Worm (Caenorhabditis elegans) whole organism, young adult: ENCODE results near the gene str-225.

Experiments used
- B0019.2 ChIP-seq: fragments of 200-800 bp; sonication (Bioruptor generic); conservative IDR thresholded peaks from 2 replicates; pipeline ENCODE4 v1.3.6; 2022; ENCODE audit warnings: missing genetic modification reagents, missing genetic modification characterization, missing compliant biosample characterization
- B0261.1 ChIP-seq: sonication (generic microtip); optimal IDR thresholded peaks from 2 replicates; lab custom pipeline; 2016; ENCODE audit warnings: mild to moderate bottlenecking, missing genetic modification characterization, moderate library complexity, missing compliant biosample characterization
- B0336.3 ChIP-seq: fragments of 200-800 bp; sonication (Bioruptor generic); IDR thresholded peaks from 2 replicates; pipeline ENCODE4 v1.3.6; 2022; ENCODE audit warnings: missing genetic modification characterization, missing compliant biosample characterization
- C06A6.2 ChIP-seq: fragments of 200-800 bp; sonication (Bioruptor generic); conservative IDR thresholded peaks from 2 replicates; pipeline ENCODE4 v1.3.6; 2022; ENCODE audit warnings: missing genetic modification characterization, missing compliant biosample characterization
- F22D6.2 ChIP-seq: sonication (generic microtip); optimal IDR thresholded peaks from 2 replicates; lab custom pipeline; 2016; ENCODE audit warnings: mild to moderate bottlenecking, missing genetic modification characterization, missing compliant biosample characterization
- F33H1.4 ChIP-seq: fragments of 200-800 bp; sonication (Bioruptor generic); IDR thresholded peaks from 2 replicates; pipeline ENCODE4 v1.3.6; 2022; ENCODE audit warnings: missing genetic modification reagents, missing genetic modification characterization, missing compliant biosample characterization
- F49E8.2 ChIP-seq: sonication (generic microtip); optimal IDR thresholded peaks from 3 replicates; lab custom pipeline; 2017; ENCODE audit warnings: missing genetic modification characterization, mild to moderate bottlenecking, missing compliant biosample characterization, antibody characterized with exemption, moderate library complexity; ENCODE audit not compliant: insufficient read depth
- K11D2.4 ChIP-seq: fragments of 200-800 bp; sonication (Bioruptor generic); IDR thresholded peaks from 2 replicates; pipeline ENCODE4 v1.3.6; 2022; ENCODE audit warnings: missing genetic modification reagents, missing genetic modification characterization, missing compliant biosample characterization
- Y53F4B.3 ChIP-seq: fragments of 200-800 bp; sonication (Bioruptor generic); IDR thresholded peaks from 2 replicates; pipeline ENCODE4 v1.3.6; 2022; ENCODE audit warnings: missing genetic modification reagents, missing genetic modification characterization, missing compliant biosample characterization
- Y67H2A.10 ChIP-seq: fragments of 200-800 bp; sonication (Bioruptor generic); conservative IDR thresholded peaks from 2 replicates; pipeline ENCODE4 v1.3.6; 2022; ENCODE audit warnings: missing genetic modification reagents, missing genetic modification characterization, missing compliant biosample characterization
- Y95B8A.8 ChIP-seq: fragments of 200-800 bp; sonication (Bioruptor generic); IDR thresholded peaks from 2 replicates; pipeline ENCODE4 v1.3.6; 2022; ENCODE audit warnings: missing genetic modification reagents, missing genetic modification characterization, missing compliant biosample characterization
- aptf-3 ChIP-seq: fragments of 200-800 bp; sonication (Bioruptor generic); IDR thresholded peaks from 2 replicates; pipeline ENCODE4 v1.3.6; 2022; ENCODE audit warnings: missing genetic modification characterization, missing compliant biosample characterization
- atf-7 ChIP-seq: sonication (generic microtip); optimal IDR thresholded peaks from 2 replicates; lab custom pipeline; 2017; ENCODE audit warnings: mild to moderate bottlenecking, missing genetic modification characterization, missing compliant biosample characterization
- attf-3 ChIP-seq: fragments of 200-800 bp; sonication (Bioruptor generic); conservative IDR thresholded peaks from 2 replicates; pipeline ENCODE4 v1.3.6; 2022; ENCODE audit warnings: missing genetic modification reagents, missing genetic modification characterization, missing compliant biosample characterization
- attf-5 ChIP-seq: fragments of 200-800 bp; sonication (Bioruptor generic); optimal IDR thresholded peaks from 2 replicates; lab custom pipeline; 2018; ENCODE audit warnings: mild to moderate bottlenecking, missing genetic modification characterization, missing compliant biosample characterization
- attf-6 ChIP-seq: fragments of 200-800 bp; sonication (Bioruptor generic); IDR thresholded peaks from 2 replicates; pipeline ENCODE4 v1.3.6; 2022; ENCODE audit warnings: missing genetic modification reagents, missing genetic modification characterization, missing compliant biosample characterization
- ccch-3 ChIP-seq: fragments of 200-800 bp; sonication (Bioruptor generic); optimal IDR thresholded peaks from 2 replicates; lab custom pipeline; 2018; ENCODE audit warnings: mild to moderate bottlenecking, missing genetic modification characterization, missing compliant biosample characterization
- ceh-91 ChIP-seq: fragments of 200-800 bp; sonication (Bioruptor generic); IDR thresholded peaks from 2 replicates; pipeline ENCODE4 v1.3.6; 2022; ENCODE audit warnings: missing genetic modification reagents, missing genetic modification characterization, missing compliant biosample characterization
- chd-7 ChIP-seq: sonication (generic microtip); optimal IDR thresholded peaks from 2 replicates; lab custom pipeline; 2016; ENCODE audit warnings: mild to moderate bottlenecking, missing genetic modification characterization, moderate library complexity, missing compliant biosample characterization
- die-1 ChIP-seq: sonication (generic microtip); optimal IDR thresholded peaks from 2 replicates; lab custom pipeline; 2016; ENCODE audit warnings: missing genotype, mild to moderate bottlenecking, missing genetic modification characterization, missing compliant biosample characterization
- ekl-4 ChIP-seq: fragments of 200-800 bp; sonication (Bioruptor generic); IDR thresholded peaks from 2 replicates; pipeline ENCODE4 v1.3.6; 2022; ENCODE audit warnings: missing genetic modification reagents, missing genetic modification characterization, missing compliant biosample characterization
- ets-4 ChIP-seq: fragments of 200-800 bp; sonication (Bioruptor generic); optimal IDR thresholded peaks from 2 replicates; lab custom pipeline; 2018; ENCODE audit warnings: mild to moderate bottlenecking, missing genetic modification characterization, missing compliant biosample characterization
- hlh-12 ChIP-seq: sonication (generic microtip); optimal IDR thresholded peaks from 2 replicates; lab custom pipeline; 2016; ENCODE audit warnings: missing genetic modification characterization, missing compliant biosample characterization
- hlh-26 ChIP-seq: fragments of 200-800 bp; sonication (Bioruptor generic); conservative IDR thresholded peaks from 2 replicates; pipeline ENCODE4 v1.3.6; 2022; ENCODE audit warnings: missing genetic modification reagents, missing genetic modification characterization, missing compliant biosample characterization
- hmg-20 ChIP-seq: fragments of 200-800 bp; sonication (Bioruptor generic); IDR thresholded peaks from 2 replicates; pipeline ENCODE4 v1.3.6; 2022; ENCODE audit warnings: missing genetic modification reagents, missing genetic modification characterization, missing compliant biosample characterization
- lag-1 ChIP-seq: fragments of 200-800 bp; sonication (Bioruptor generic); IDR thresholded peaks from 2 replicates; pipeline ENCODE4 v1.3.6; 2022; ENCODE audit warnings: missing genetic modification reagents, missing genetic modification characterization, missing compliant biosample characterization
- let-607 ChIP-seq, 2 experiments: fragments of 200-800 bp in 1 of 2; sonication (Bioruptor generic) in 1 of 2; sonication (generic microtip) in 1 of 2; optimal IDR thresholded peaks; 2 replicates each; lab custom pipeline; 2016 to 2018; ENCODE audit warnings: mild to moderate bottlenecking in 2 of 2, missing compliant biosample characterization in 2 of 2, missing genetic modification characterization in 2 of 2, moderate library complexity in 2 of 2, missing genotype in 1 of 2
- lin-26 ChIP-seq: fragments of 200-800 bp; sonication (Bioruptor generic); IDR thresholded peaks from 2 replicates; pipeline ENCODE4 v1.3.6; 2022; ENCODE audit warnings: missing genetic modification reagents, missing genetic modification characterization, missing compliant biosample characterization
- lin-40 ChIP-seq: sonication (generic microtip); optimal IDR thresholded peaks from 2 replicates; lab custom pipeline; 2016; ENCODE audit warnings: missing genetic modification characterization, mild to moderate bottlenecking, missing compliant biosample characterization, missing genotype, missing genetic modification reagents
- lin-54 ChIP-seq: fragments of 200-800 bp; sonication (Bioruptor generic); optimal IDR thresholded peaks from 2 replicates; lab custom pipeline; 2018; ENCODE audit warnings: mild to moderate bottlenecking, missing genetic modification characterization, missing compliant biosample characterization
- madf-6 ChIP-seq: fragments of 200-800 bp; sonication (Bioruptor generic); IDR thresholded peaks from 2 replicates; pipeline ENCODE4 v1.3.6; 2022; ENCODE audit warnings: missing genetic modification reagents, missing genetic modification characterization, missing compliant biosample characterization
- nhr-120 ChIP-seq: fragments of 200-800 bp; sonication (Bioruptor generic); IDR thresholded peaks from 2 replicates; pipeline ENCODE4 v1.3.6; 2022; ENCODE audit warnings: missing genetic modification characterization, missing compliant biosample characterization
- nhr-27 ChIP-seq: fragments of 200-800 bp; sonication (Bioruptor generic); optimal IDR thresholded peaks from 2 replicates; lab custom pipeline; 2018; ENCODE audit warnings: mild to moderate bottlenecking, missing genetic modification characterization, moderate library complexity, missing compliant biosample characterization
- somi-1 ChIP-seq: fragments of 200-800 bp; sonication (Bioruptor generic); optimal IDR thresholded peaks from 2 replicates; lab custom pipeline; 2018; ENCODE audit warnings: mild to moderate bottlenecking, missing genetic modification characterization, missing compliant biosample characterization
- sptf-2 ChIP-seq: fragments of 200-800 bp; sonication (Bioruptor generic); optimal IDR thresholded peaks from 2 replicates; lab custom pipeline; 2018; ENCODE audit warnings: mild to moderate bottlenecking, missing genetic modification characterization, missing compliant biosample characterization
- tbp1 ChIP-seq: fragments of 200-800 bp; sonication (Bioruptor generic); optimal IDR thresholded peaks from 2 replicates; lab custom pipeline; 2018; ENCODE audit warnings: mild to moderate bottlenecking, missing genetic modification characterization, missing compliant biosample characterization
- unc-62 ChIP-seq: fragments of 150-350 bp; optimal IDR thresholded peaks from 2 replicates; lab custom pipeline; 2014; ENCODE audit warnings: missing biosample characterization, missing genetic modification reagents, missing genetic modification characterization
- zfh-2 ChIP-seq: fragments of 200-800 bp; sonication (Bioruptor generic); conservative IDR thresholded peaks from 2 replicates; pipeline ENCODE4 v1.3.6; 2022; ENCODE audit warnings: missing genetic modification reagents, missing genetic modification characterization, missing compliant biosample characterization
- ztf-3 ChIP-seq: fragments of 200-800 bp; sonication (Bioruptor generic); optimal IDR thresholded peaks from 2 replicates; lab custom pipeline; 2018; ENCODE audit warnings: mild to moderate bottlenecking, missing genetic modification characterization, missing compliant biosample characterization
- ztf-6 ChIP-seq: fragments of 200-800 bp; sonication (Bioruptor generic); IDR thresholded peaks from 2 replicates; pipeline ENCODE4 v1.3.6; 2022; ENCODE audit warnings: missing genetic modification reagents, missing genetic modification characterization, missing compliant biosample characterization

Gene str-225

DNA sequence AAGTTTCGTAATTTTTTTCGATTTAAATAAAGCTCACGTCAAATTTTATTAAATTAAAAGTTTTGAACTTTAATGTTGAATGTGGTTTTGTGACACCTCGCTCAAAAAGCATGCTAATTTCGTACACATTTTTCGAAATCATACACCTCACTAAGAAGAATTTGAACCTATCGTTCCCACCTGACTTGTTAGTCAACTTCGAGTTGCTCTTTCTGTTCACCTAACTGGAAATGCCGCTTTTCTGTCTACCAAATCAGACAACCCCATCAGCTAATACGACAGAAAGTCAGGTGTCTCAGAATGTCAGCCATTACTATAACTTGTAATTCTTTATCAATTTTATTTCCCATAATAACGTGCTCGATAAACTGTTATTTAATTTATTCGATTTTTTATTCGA is 22.8 kb downstream of the str-225 start, which contains the start of gene srbc-66:
Gene srbc-66 (plus strand): TSS at position 301 of the 400 bp plus-strand sequence.
- TF ChIP-seq nhr-27 (tag; lab: Kevin White, UChicago) (no peak), attf-5 (GFP tag; lab: Kevin White, UChicago) (no peak), lin-54 (GFP tag; lab: Kevin White, UChicago) (no peak), attf-6 (GFP tag; lab: Robert Waterston, UW) (no peak), ccch-3 (no peak), B0336.3 (GFP tag; lab: Robert Waterston, UW) (no peak), chd-7 (tag; lab: Kevin White, UChicago) (no peak), K11D2.4 (GFP tag; lab: Robert Waterston, UW) (no peak), C06A6.2 (GFP tag; lab: Robert Waterston, UW) (no peak), atf-7 (no peak), tbp1 (GFP tag; lab: Kevin White, UChicago) (no peak), ets-4 (GFP tag; lab: Kevin White, UChicago) (no peak), Y53F4B.3 (no peak), lin-26 (no peak), hlh-12 (tag; lab: Kevin White, UChicago) (no peak), F49E8.2 (no peak), B0261.1 (no peak)

DNA sequence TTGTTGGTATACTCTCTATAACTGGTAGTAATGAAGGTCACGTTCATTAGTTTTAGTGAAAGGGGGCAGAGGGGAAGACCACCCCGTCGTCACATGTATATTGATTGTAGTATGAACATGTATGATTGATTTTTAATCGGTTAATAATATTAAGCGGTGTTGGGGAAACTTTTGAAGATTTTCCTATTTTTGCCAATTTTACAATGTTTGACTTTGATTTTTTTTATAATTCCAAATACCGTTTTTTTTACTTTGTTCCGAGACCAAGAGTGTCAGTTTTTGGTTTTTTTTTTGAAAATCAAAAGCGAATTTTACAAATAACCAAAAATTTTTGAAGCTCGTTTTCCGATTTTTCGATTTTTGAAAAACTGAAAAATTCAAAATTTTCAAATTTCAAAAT is 27.6 kb downstream of the str-225 start, which contains the start of gene nhr-221:
Gene nhr-221 (minus strand): TSS at position 101 of the 400 bp plus-strand sequence.
- TF ChIP-seq attf-3 (GFP tag; lab: Robert Waterston, UW): no peak
- TF ChIP-seq ztf-6 (GFP tag; lab: Robert Waterston, UW): no peak
- TF ChIP-seq hlh-26 (GFP tag; lab: Robert Waterston, UW): no peak
- TF ChIP-seq lin-40 (tag; lab: Kevin White, UChicago): no peak
- no peak for TF ChIP-seq lag-1 (GFP tag; lab: Robert Waterston, UW)
- TF ChIP-seq B0019.2: no peak
- no peak for TF ChIP-seq zfh-2
- no peak for TF ChIP-seq K11D2.4 (GFP tag; lab: Robert Waterston, UW)
- no peak for TF ChIP-seq Y95B8A.8 (GFP tag; lab: Robert Waterston, UW)
- TF ChIP-seq die-1 (tag; lab: Kevin White, UChicago): no peak
- no peak for TF ChIP-seq unc-62 (GFP tag; lab: Kevin White, UChicago)
- TF ChIP-seq F33H1.4 (GFP tag; lab: Robert Waterston, UW): no peak

DNA sequence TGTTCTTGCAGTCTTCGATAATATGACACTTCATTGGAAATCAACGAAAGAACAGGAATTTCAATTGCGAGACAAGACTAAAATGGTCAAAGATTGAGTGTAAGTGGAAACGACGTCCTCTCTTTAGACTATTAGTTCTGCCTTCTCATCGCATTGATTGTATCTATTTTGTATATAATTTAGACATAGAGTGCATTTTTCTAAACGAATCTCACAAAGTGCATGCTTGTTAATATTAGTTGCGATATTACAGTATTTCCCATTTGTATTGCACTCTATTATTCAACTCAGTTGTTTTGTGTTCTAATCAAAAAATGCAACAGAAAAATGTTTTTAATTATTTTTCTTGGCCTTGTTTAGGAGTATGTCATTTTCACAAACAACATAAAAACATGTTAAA is 30.7 kb downstream of the str-225 start, which contains the start of gene nhr-93:
Gene nhr-93 (minus strand): TSS at position 101 of the 400 bp plus-strand sequence.
- no peak for TF ChIP-seq hmg-20 (GFP tag; lab: Robert Waterston, UW)
- TF ChIP-seq somi-1 (GFP tag; lab: Kevin White, UChicago): no peak
- no peak for TF ChIP-seq Y67H2A.10
- TF ChIP-seq hlh-12 (tag; lab: Kevin White, UChicago): no peak
- no peak for TF ChIP-seq madf-6 (GFP tag; lab: Robert Waterston, UW)
- TF ChIP-seq ztf-3: no peak
- no peak for TF ChIP-seq Y53F4B.3
- no peak for TF ChIP-seq aptf-3 (GFP tag; lab: Robert Waterston, UW)
- no peak for TF ChIP-seq ceh-91
- TF ChIP-seq ccch-3: no peak
- TF ChIP-seq, all 124 proteins: peak for 0

DNA sequence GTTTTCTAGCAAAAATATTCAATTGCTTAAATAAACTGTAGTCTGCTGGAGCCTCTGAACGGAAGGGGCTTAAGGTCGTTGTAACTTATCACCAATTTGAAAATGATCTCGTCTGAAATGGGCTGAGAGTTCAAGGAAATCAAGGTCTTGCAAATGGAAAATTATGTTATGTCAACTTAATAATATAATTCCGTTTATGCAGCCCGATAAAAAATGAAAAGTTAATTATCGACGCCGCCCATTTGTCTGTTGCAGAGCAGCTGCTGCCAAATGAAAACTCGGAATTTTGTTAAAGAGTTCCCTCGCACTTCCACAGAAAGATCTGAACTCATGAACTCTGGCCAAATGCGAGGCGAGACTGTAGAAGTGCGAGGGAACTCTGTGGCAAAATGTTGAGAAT is 33.5 kb downstream of the str-225 start, which contains the start of gene srbc-67:
Gene srbc-67 (minus strand): TSS at position 101 of the 400 bp plus-strand sequence.
- TF ChIP-seq attf-5 (GFP tag; lab: Kevin White, UChicago) (no peak), aptf-3 (GFP tag; lab: Robert Waterston, UW) (no peak), F22D6.2 (tag; lab: Kevin White, UChicago) (no peak), let-607 (tag; optimal IDR thresholded peaks at IDR 0.05; lab: Kevin White, UChicago) (no peak), madf-6 (GFP tag; lab: Robert Waterston, UW) (no peak), hlh-12 (tag; lab: Kevin White, UChicago) (no peak), nhr-120 (GFP tag; lab: Robert Waterston, UW) (no peak), sptf-2 (GFP tag; lab: Kevin White, UChicago) (no peak), ekl-4 (GFP tag; lab: Robert Waterston, UW) (no peak)
